Worm (Caenorhabditis elegans): ENCODE results near the gene gei-6.

Gene gei-6

DNA sequence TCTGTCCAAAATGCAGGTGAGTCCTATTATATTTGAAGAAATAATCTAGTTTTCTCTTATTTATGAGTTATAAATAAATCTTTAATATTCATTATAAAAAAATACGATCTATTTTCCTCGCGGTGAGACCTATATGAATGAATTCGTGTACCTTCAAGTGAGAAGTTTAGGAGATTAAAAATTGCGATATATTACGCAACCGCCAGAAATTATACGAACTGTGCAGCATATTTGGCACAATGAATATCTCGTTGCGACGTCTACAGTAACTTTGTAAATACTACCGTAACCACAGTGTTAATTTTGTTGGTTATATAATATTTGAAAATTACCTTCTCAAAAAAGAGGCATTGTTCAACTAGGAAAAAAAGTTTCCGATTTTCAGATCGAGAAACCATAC, 6.3 kb downstream of the gei-6 start:
- TF ChIP-seq zip-11 (GFP tag; IDR thresholded peaks at IDR 0.05) = no peak
- peak in 1 of 2 experiments; percentile 60 for TF ChIP-seq unc-62 (GFP tag; optimal IDR thresholded peaks at IDR 0.05 in 1 of 2)
- TF ChIP-seq unc-62 (tag; optimal IDR thresholded peaks at IDR 0.05) = no peak
- TF ChIP-seq pqm-1 (tag; optimal IDR thresholded peaks at IDR 0.05) = no peak

- TF ChIP-seq snpc-4 (tag; optimal IDR thresholded peaks at IDR 0.05) (no peak), nhr-76 (tag; optimal IDR thresholded peaks at IDR 0.05) (no peak), ama-1 (optimal IDR thresholded peaks at IDR 0.05) (no peak), fkh-10 (GFP tag; optimal IDR thresholded peaks at IDR 0.05) (no peak), dpl-1 (GFP tag; optimal IDR thresholded peaks at IDR 0.05) (no peak), ceh-20 (GFP tag; IDR thresholded peaks at IDR 0.05) (no peak), daf-12 (tag; optimal IDR thresholded peaks at IDR 0.05) (no peak), hlh-30 (tag; optimal IDR thresholded peaks at IDR 0.05; ENCODE audit: insufficient read depth) (peak; percentile 4), lin-38 (GFP tag; IDR thresholded peaks at IDR 0.05) (no peak), mxl-2 (GFP tag; conservative IDR thresholded peaks at IDR 0.05) (no peak), lir-3 (tag; optimal IDR thresholded peaks at IDR 0.05) (no peak), mes-2 (tag; optimal IDR thresholded peaks at IDR 0.05; ENCODE audit: poor library complexity, severe bottlenecking) (peak; percentile 20), aly-2 (tag; optimal IDR thresholded peaks at IDR 0.05) (no peak), nhr-102 (tag; optimal IDR thresholded peaks at IDR 0.05) (no peak), unc-62 (GFP tag; optimal IDR thresholded peaks at IDR 0.05 in 1 of 2) (peak in 1 of 2 experiments; percentile 54), unc-62 (tag; optimal IDR thresholded peaks at IDR 0.05) (no peak)
Measured at ce11 chrV:7223941-7224340, 6.7 kb downstream of the gei-6 start, which contains the start of gene C13F10.1. Gene C13F10.1, plus strand, starts transcription at chrV:7224078.

DNA sequence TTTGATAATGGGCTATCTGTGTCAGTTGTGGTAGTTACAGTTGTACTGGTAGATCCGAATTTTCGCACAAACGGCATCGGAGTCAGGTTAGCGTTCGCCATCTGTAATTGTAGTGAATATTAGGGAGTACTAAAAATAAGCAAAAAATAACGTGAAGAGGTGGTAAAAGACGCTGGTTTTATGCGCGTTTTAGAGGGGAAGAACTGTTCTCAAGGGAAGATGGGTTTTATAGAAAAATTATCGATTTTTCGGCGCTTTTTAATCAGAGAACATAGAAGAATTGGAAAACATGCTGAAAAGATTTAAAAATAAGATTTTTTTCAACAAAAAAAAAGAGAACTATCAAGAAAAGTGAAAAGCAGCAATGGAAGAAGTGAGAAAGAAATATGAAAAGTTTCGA, 7.5 kb downstream of the gei-6 start, which contains the start of gene C13F10.7:
Gene C13F10.7 (minus strand): TSS at position 101 of the 400 bp plus-strand sequence.
- TF ChIP-seq rbr-2 (tag; optimal IDR thresholded peaks at IDR 0.05) (no peak), ceh-28 (tag; optimal IDR thresholded peaks at IDR 0.05) (peak; percentile 25)

- TF ChIP-seq hlh-30 (tag; optimal IDR thresholded peaks at IDR 0.05; ENCODE audit: insufficient read depth) (peak; percentile 36), dpl-1 (GFP tag; optimal IDR thresholded peaks at IDR 0.05) (peak; percentile 5), hlh-11 (tag; optimal IDR thresholded peaks at IDR 0.05) (peak; percentile 4), ctbp-1 (GFP tag; IDR thresholded peaks at IDR 0.05) (no peak), fkh-10 (GFP tag; optimal IDR thresholded peaks at IDR 0.05) (no peak), hmg-1.1 (GFP tag; IDR thresholded peaks at IDR 0.05) (peak; percentile 35; the same call in 1 of the 2 replicates), unc-62 (GFP tag; optimal IDR thresholded peaks at IDR 0.05 in 1 of 2) (peak in 1 of 2 experiments; percentile 32), unc-62 (tag; optimal IDR thresholded peaks at IDR 0.05) (no peak), lin-38 (GFP tag; IDR thresholded peaks at IDR 0.05) (0 out of 2 replicates have a peak, but pooled peaks have one; percentile 15), lsy-2 (tag; optimal IDR thresholded peaks at IDR 0.05) (peak in 1 of 2 experiments; percentile 35), ztf-11 (tag; optimal IDR thresholded peaks at IDR 0.05) (no peak), nhr-6 (tag; optimal IDR thresholded peaks at IDR 0.05) (peak; percentile 37)
Measured at ce11 chrV:7220973-7221519, 9.6 kb downstream of the gei-6 start, which contains the start of the genes C13F10.8, C13F10.6 and kxd-1. Gene C13F10.8, minus strand, starts transcription at chrV:7221023. Gene C13F10.6, minus strand, starts transcription at chrV:7221039. Gene kxd-1, plus strand, starts transcription at chrV:7221469.

ce11 chrV:7218988-7219387, 11.7 kb downstream of the gei-6 start, which contains the start of gene C13F10.5:
Gene C13F10.5, minus strand, starts transcription at chrV:7219088.
- no peak for TF ChIP-seq lsy-2 (tag; optimal IDR thresholded peaks at IDR 0.05)
- TF ChIP-seq attf-4 (tag; optimal IDR thresholded peaks at IDR 0.05) = no peak
- no peak for TF ChIP-seq nhr-237 (tag; optimal IDR thresholded peaks at IDR 0.05)
- TF ChIP-seq daf-16 (GFP tag; optimal IDR thresholded peaks at IDR 0.05) = no peak
- no peak for TF ChIP-seq daf-16 (tag; optimal IDR thresholded peaks at IDR 0.05)
- no peak for TF ChIP-seq cey-2 (tag; optimal IDR thresholded peaks at IDR 0.05; ENCODE audit: borderline replicate concordance, insufficient read depth)
- TF ChIP-seq dmd-8 (GFP tag; IDR thresholded peaks at IDR 0.05) = no peak
- peak; percentile 42 for TF ChIP-seq aha-1 (tag)

Data from whole organism, L4 larva.